Fruit fly (Drosophila melanogaster) whole organism, embryonic: ENCODE measurements around the gene Chd1.

Source experiments
- Ada2b ChIP-seq: fragments of 200-800 bp; sonication (Bioruptor generic); IDR thresholded peaks from 2 replicates; pipeline ENCODE4 v1.3.6; 2022; ENCODE audit warnings: missing biosample characterization, missing genetic modification characterization
- Asciz ChIP-seq: fragments of 200-800 bp; sonication (Bioruptor generic); optimal IDR thresholded peaks from 2 replicates; lab custom pipeline; 2017; ENCODE audit warnings: missing biosample characterization, mild to moderate bottlenecking, missing genetic modification characterization, missing genetic modification reagents
- Atf3 ChIP-seq: fragments of 200-800 bp; sonication (Bioruptor generic); optimal IDR thresholded peaks from 3 replicates; lab custom pipeline; 2016; ENCODE audit warnings: missing biosample characterization, missing genetic modification characterization
- CG11085 ChIP-seq: fragments of 200-800 bp; sonication (Bioruptor generic); IDR thresholded peaks from 2 replicates; pipeline ENCODE4 v1.3.6; 2022; ENCODE audit warnings: missing biosample characterization, missing genetic modification characterization
- CG11093 ChIP-seq: fragments of 200-800 bp; sonication (Bioruptor generic); IDR thresholded peaks from 3 replicates; pipeline ENCODE4 v1.3.6; 2022; ENCODE audit warnings: missing biosample characterization, missing genetic modification characterization
- CG11247 ChIP-seq: fragments of 200-800 bp; sonication (Bioruptor generic); IDR thresholded peaks from 2 replicates; pipeline ENCODE4 v1.3.6; 2022; ENCODE audit warnings: missing biosample characterization, missing genetic modification characterization
- CG13287 ChIP-seq: fragments of 200-800 bp; sonication (Bioruptor generic); IDR thresholded peaks from 2 replicates; pipeline ENCODE4 v1.3.6; 2022; ENCODE audit warnings: missing biosample characterization, missing genetic modification characterization; ENCODE audit not compliant: partially characterized antibody
- CG14965 ChIP-seq: fragments of 200-800 bp; sonication (Bioruptor generic); optimal IDR thresholded peaks from 2 replicates; lab custom pipeline; 2016; ENCODE audit warnings: missing biosample characterization, missing genetic modification characterization, borderline replicate concordance
- CG18476 ChIP-seq: fragments of 200-800 bp; sonication (Bioruptor generic); optimal IDR thresholded peaks from 2 replicates; lab custom pipeline; 2016; ENCODE audit warnings: missing biosample characterization, mild to moderate bottlenecking, missing genetic modification characterization
- CG2889 ChIP-seq: fragments of 200-800 bp; sonication (Bioruptor generic); IDR thresholded peaks from 3 replicates; pipeline ENCODE4 v1.3.6; 2022; ENCODE audit warnings: missing biosample characterization, missing genetic modification characterization
- CG30020 ChIP-seq: fragments of 200-800 bp; optimal IDR thresholded peaks from 2 replicates; lab custom pipeline; 2019; ENCODE audit warnings: missing biosample characterization, mild to moderate bottlenecking, missing genetic modification characterization, moderate library complexity
- CG3065 ChIP-seq: fragments of 200-800 bp; sonication (Bioruptor generic); optimal IDR thresholded peaks from 2 replicates; lab custom pipeline; 2016; ENCODE audit warnings: missing biosample characterization, missing genetic modification characterization
- CG32772 ChIP-seq: fragments of 200-800 bp; sonication (Bioruptor generic); IDR thresholded peaks from 2 replicates; pipeline ENCODE4 v1.3.6; 2022; ENCODE audit warnings: missing biosample characterization, missing genetic modification characterization
- CG4360 ChIP-seq: fragments of 200-800 bp; sonication (Bioruptor generic); IDR thresholded peaks from 2 replicates; pipeline ENCODE4 v1.3.6; 2022; ENCODE audit warnings: missing biosample characterization, missing genetic modification characterization
- CG4424 ChIP-seq: fragments of 200-800 bp; sonication (Bioruptor generic); optimal IDR thresholded peaks from 3 replicates; lab custom pipeline; 2016; ENCODE audit warnings: missing biosample characterization, missing genetic modification characterization
- CG6175 ChIP-seq: fragments of 200-800 bp; sonication (Bioruptor generic); IDR thresholded peaks from 3 replicates; pipeline ENCODE4 v1.3.6; 2022; ENCODE audit warnings: missing biosample characterization, missing genetic modification characterization
- CG6254 ChIP-seq: fragments of 200-800 bp; sonication (Bioruptor generic); optimal IDR thresholded peaks from 3 replicates; lab custom pipeline; 2017; ENCODE audit warnings: mild to moderate bottlenecking, missing biosample characterization, missing genetic modification reagents, missing genetic modification characterization
- CG7839 ChIP-seq: fragments of 200-800 bp; sonication (Bioruptor generic); optimal IDR thresholded peaks from 3 replicates; lab custom pipeline; 2018; ENCODE audit warnings: missing biosample characterization, mild to moderate bottlenecking, missing genetic modification characterization, moderate library complexity
- CG9437 ChIP-seq: fragments of 200-800 bp; sonication (Bioruptor generic); optimal IDR thresholded peaks from 2 replicates; lab custom pipeline; 2018; ENCODE audit warnings: missing biosample characterization, mild to moderate bottlenecking, missing genetic modification characterization
- CG9876 ChIP-seq: fragments of 200-800 bp; sonication (Bioruptor generic); optimal IDR thresholded peaks from 2 replicates; lab custom pipeline; 2016; ENCODE audit warnings: missing biosample characterization, missing genetic modification characterization
- CHES-1-like ChIP-seq: fragments of 200-800 bp; sonication (Bioruptor generic); optimal IDR thresholded peaks from 2 replicates; lab custom pipeline; 2016; ENCODE audit warnings: missing biosample characterization, missing genetic modification characterization
- CrebB ChIP-seq: fragments of 200-800 bp; sonication (Bioruptor generic); optimal IDR thresholded peaks from 3 replicates; lab custom pipeline; 2018; ENCODE audit warnings: missing biosample characterization, mild to moderate bottlenecking, missing genetic modification characterization
- Doc2 ChIP-seq: fragments of 200-800 bp; sonication (Bioruptor generic); IDR thresholded peaks from 2 replicates; pipeline ENCODE4 v1.3.6; 2022; ENCODE audit warnings: missing biosample characterization, missing genetic modification characterization
- GATAe ChIP-seq: fragments of 200-800 bp; sonication (Bioruptor generic); conservative IDR thresholded peaks from 2 replicates; pipeline ENCODE4 v1.3.6; 2022; ENCODE audit warnings: missing biosample characterization, missing genetic modification characterization
- HLH3B ChIP-seq: fragments of 200-800 bp; sonication (Bioruptor generic); IDR thresholded peaks from 2 replicates; pipeline ENCODE4 v1.3.6; 2022; ENCODE audit warnings: missing biosample characterization, missing genetic modification characterization
- HLH4C ChIP-seq: fragments of 200-800 bp; sonication (Bioruptor generic); IDR thresholded peaks from 3 replicates; pipeline ENCODE4 v1.3.6; 2022; ENCODE audit warnings: missing biosample characterization, missing genetic modification characterization; ENCODE audit not compliant: partially characterized antibody
- Hey ChIP-seq: fragments of 200-800 bp; sonication (Bioruptor generic); optimal IDR thresholded peaks from 3 replicates; lab custom pipeline; 2018; ENCODE audit warnings: missing biosample characterization, mild to moderate bottlenecking, missing genetic modification characterization
- HmgZ ChIP-seq: fragments of 200-800 bp; sonication (Bioruptor generic); optimal IDR thresholded peaks from 2 replicates; lab custom pipeline; 2018; ENCODE audit warnings: missing biosample characterization, mild to moderate bottlenecking, missing genetic modification characterization
- Neu2 ChIP-seq: fragments of 200-800 bp; sonication (Bioruptor generic); optimal IDR thresholded peaks from 3 replicates; lab custom pipeline; 2016; ENCODE audit warnings: missing biosample characterization, missing genetic modification characterization, borderline replicate concordance
- NfI ChIP-seq: fragments of 200-800 bp; sonication (Bioruptor generic); optimal IDR thresholded peaks from 3 replicates; lab custom pipeline; 2018; ENCODE audit warnings: missing biosample characterization, mild to moderate bottlenecking, missing genetic modification characterization, moderate library complexity
- Sry-β ChIP-seq: fragments of 200-800 bp; sonication (Bioruptor generic); optimal IDR thresholded peaks from 2 replicates; lab custom pipeline; 2018; ENCODE audit warnings: missing biosample characterization, mild to moderate bottlenecking, missing genetic modification characterization, moderate library complexity
- Ssrp ChIP-seq: fragments of 200-800 bp; sonication (Bioruptor generic); optimal IDR thresholded peaks from 2 replicates; lab custom pipeline; 2018; ENCODE audit warnings: missing biosample characterization, mild to moderate bottlenecking, missing genetic modification characterization, moderate library complexity
- Tbp ChIP-seq: fragments of >200 bp; optimal IDR thresholded peaks from 2 replicates; lab custom pipeline; 2018; ENCODE audit warnings: missing biosample characterization, missing genetic modification characterization
- amos ChIP-seq: fragments of 200-800 bp; sonication (Bioruptor generic); IDR thresholded peaks from 2 replicates; pipeline ENCODE4 v1.3.6; 2022; ENCODE audit warnings: missing biosample characterization, missing genetic modification characterization; ENCODE audit not compliant: partially characterized antibody
- az2 ChIP-seq: fragments of 200-800 bp; sonication (Bioruptor generic); optimal IDR thresholded peaks from 3 replicates; lab custom pipeline; 2016; ENCODE audit warnings: missing biosample characterization, missing genetic modification characterization
- br ChIP-seq: fragments of >200 bp; optimal IDR thresholded peaks from 2 replicates; lab custom pipeline; 2017
- bsh ChIP-seq, 2 experiments: fragments of 200-800 bp; sonication (Bioruptor generic); optimal IDR thresholded peaks; 2 replicates each; lab custom pipeline; 2017 to 2018; ENCODE audit warnings: mild to moderate bottlenecking in 2 of 2, missing biosample characterization in 2 of 2, missing genetic modification characterization in 2 of 2, moderate library complexity in 1 of 2
- chn ChIP-seq: fragments of 200-800 bp; sonication (Bioruptor generic); optimal IDR thresholded peaks from 2 replicates; lab custom pipeline; 2016; ENCODE audit warnings: missing biosample characterization, missing genetic modification characterization
- da ChIP-seq: fragments of 200-800 bp; sonication (Bioruptor generic); optimal IDR thresholded peaks from 2 replicates; lab custom pipeline; 2016; ENCODE audit warnings: missing biosample characterization, missing genetic modification characterization
- gcm2 ChIP-seq: fragments of 200-800 bp; sonication (Bioruptor generic); optimal IDR thresholded peaks from 2 replicates; lab custom pipeline; 2016; ENCODE audit warnings: missing biosample characterization, missing genetic modification characterization
- grn ChIP-seq: fragments of 200-800 bp; sonication (Bioruptor generic); optimal IDR thresholded peaks from 3 replicates; lab custom pipeline; 2017; ENCODE audit warnings: missing biosample characterization, missing genetic modification characterization
- her ChIP-seq: fragments of 200-800 bp; sonication (Bioruptor generic); optimal IDR thresholded peaks from 2 replicates; lab custom pipeline; 2016; ENCODE audit warnings: missing biosample characterization, missing genetic modification characterization
- hth ChIP-seq: fragments of >200 bp; optimal IDR thresholded peaks from 2 replicates; lab custom pipeline; 2017; ENCODE audit warnings: inconsistent platforms
- ken ChIP-seq: fragments of 200-800 bp; sonication (Bioruptor generic); IDR thresholded peaks from 3 replicates; pipeline ENCODE4 v1.3.6; 2022; ENCODE audit warnings: missing biosample characterization, missing genetic modification characterization
- otp ChIP-seq: fragments of 200-800 bp; sonication (Bioruptor generic); IDR thresholded peaks from 3 replicates; pipeline ENCODE4, ENCODE4 v1.3.6; 2022; ENCODE audit warnings: missing biosample characterization, missing genetic modification characterization
- sr ChIP-seq: fragments of 200-800 bp; sonication (Bioruptor generic); IDR thresholded peaks from 3 replicates; pipeline ENCODE4 v1.3.6; 2022; ENCODE audit warnings: missing biosample characterization, missing genetic modification characterization
- tap ChIP-seq: fragments of 200-800 bp; optimal IDR thresholded peaks from 3 replicates; lab custom pipeline; 2019; ENCODE audit warnings: missing biosample characterization, mild to moderate bottlenecking, missing genetic modification characterization, moderate library complexity
- usp ChIP-seq: fragments of >200 bp; optimal IDR thresholded peaks from 2 replicates; lab custom pipeline; 2017; ENCODE audit warnings: missing biosample characterization, missing genetic modification characterization
- vvl ChIP-seq: fragments of 200-800 bp; sonication (Bioruptor generic); IDR thresholded peaks from 2 replicates; pipeline ENCODE4 v1.3.6; 2022; ENCODE audit warnings: missing biosample characterization, missing genetic modification characterization
- zen2 ChIP-seq: fragments of 200-800 bp; sonication (Bioruptor generic); IDR thresholded peaks from 3 replicates; pipeline ENCODE4 v1.3.6; 2022; ENCODE audit warnings: missing biosample characterization, missing genetic modification characterization; ENCODE audit not compliant: partially characterized antibody
- zf30C ChIP-seq: fragments of 200-800 bp; sonication (Bioruptor generic); optimal IDR thresholded peaks from 3 replicates; lab custom pipeline; 2018; ENCODE audit warnings: missing biosample characterization, mild to moderate bottlenecking, missing genetic modification characterization

Gene Chd1

dm6 chr2L:2972439-2972936, 15.0 kb downstream of the Chd1 start, which contains the start of the genes Rrp1 and gammaTub23C (continued):
- TF ChIP-seq CG9876 (GFP tag; lab: Kevin White, UChicago), result peak; percentile 62
- peak; percentile 15; the same call in 1 of the 2 replicates for TF ChIP-seq amos (GFP tag; lab: Robert Waterston, UW)
- TF ChIP-seq CG9437 (GFP tag; lab: Kevin White, UChicago), result peak; percentile 93
- TF ChIP-seq CG7839 (tag; lab: Kevin White, UChicago), result peak; percentile 94
- no peak for TF ChIP-seq hth (lab: Kevin White, UChicago)
- no peak for TF ChIP-seq sr
- TF ChIP-seq Sry-β, result peak; percentile 61
- TF ChIP-seq CG2889 (GFP tag; lab: Robert Waterston, UW), result peak; percentile 67
- TF ChIP-seq CG6254 (GFP tag; lab: Kevin White, UChicago), result peak; percentile 77
- TF ChIP-seq az2 (GFP tag; lab: Kevin White, UChicago), result peak; percentile 93
- peak; percentile 95 for TF ChIP-seq CG4424
- peak; percentile 92 for TF ChIP-seq Ssrp
- TF ChIP-seq Doc2 (GFP tag; lab: Robert Waterston, UW), result peak; percentile 77; the same call in 1 of the 2 replicates
- 0 out of 2 replicates have a peak, but pooled peaks have one; percentile 6 for TF ChIP-seq CG13287
- TF ChIP-seq chn (GFP tag; lab: Kevin White, UChicago), result peak; percentile 82
- TF ChIP-seq Tbp (GFP tag; lab: Kevin White, UChicago), result no peak
- TF ChIP-seq CG4360 (GFP tag; lab: Robert Waterston, UW), result no peak
- TF ChIP-seq HLH3B (GFP tag; lab: Robert Waterston, UW), result peak; percentile 80
- peak; percentile 55 for TF ChIP-seq gcm2 (GFP tag; lab: Kevin White, UChicago)
- TF ChIP-seq usp, result no peak
- TF ChIP-seq CHES-1-like (GFP tag; lab: Kevin White, UChicago), result peak; percentile 78
- TF ChIP-seq CG14965, result no peak
- peak; percentile 81 for TF ChIP-seq Asciz (GFP tag; lab: Kevin White, UChicago)
- peak; percentile 44; the same call in 1 of the 3 replicates for TF ChIP-seq ken (GFP tag; lab: Robert Waterston, UW)
- TF ChIP-seq CG3065 (GFP tag; lab: Kevin White, UChicago), result peak; percentile 88
- TF ChIP-seq Hey (tag; lab: Kevin White, UChicago), result peak; percentile 40
- TF ChIP-seq grn (GFP tag; lab: Kevin White, UChicago), result no peak
- TF ChIP-seq CG18476, result peak; percentile 87
- TF ChIP-seq tap (tag; lab: Kevin White, UChicago), result peak; percentile 78
- peak; percentile 46; the same call in 1 of the 3 replicates for TF ChIP-seq otp
- peak; percentile 83 for TF ChIP-seq CG30020 (tag; lab: Kevin White, UChicago)
- no peak for TF ChIP-seq da
- TF ChIP-seq CG11093 (GFP tag; lab: Robert Waterston, UW), result peak; percentile 88; the same call in 2 of the 3 replicates
- TF ChIP-seq zf30C (GFP tag; lab: Kevin White, UChicago), result no peak
- peak; percentile 71 to 83 for TF ChIP-seq bsh (GFP tag; optimal IDR thresholded peaks at IDR 0.05; lab: Kevin White, UChicago)
- no peak for TF ChIP-seq zen2 (GFP tag; lab: Robert Waterston, UW)
- TF ChIP-seq CG11247 (GFP tag; lab: Robert Waterston, UW), result peak; percentile 66
- TF ChIP-seq Neu2 (GFP tag; lab: Kevin White, UChicago), result no peak
- peak; percentile 58; the same call in 1 of the 2 replicates for TF ChIP-seq Ada2b (GFP tag; lab: Robert Waterston, UW)
- TF ChIP-seq CG6175 (GFP tag; lab: Robert Waterston, UW), result 0 out of 3 replicates have a peak, but pooled peaks have one; percentile 33
- peak; percentile 50; the same call in 1 of the 2 replicates for TF ChIP-seq GATAe
- TF ChIP-seq vvl (GFP tag; lab: Robert Waterston, UW), result peak; percentile 83; the same call in 1 of the 2 replicates
- TF ChIP-seq CrebB (tag; lab: Kevin White, UChicago), result peak; percentile 38
- TF ChIP-seq NfI (GFP tag; lab: Kevin White, UChicago), result peak; percentile 90
- no peak for TF ChIP-seq br (lab: Kevin White, UChicago)
- peak; percentile 88 for TF ChIP-seq CG32772 (GFP tag; lab: Robert Waterston, UW)
- TF ChIP-seq HmgZ (tag; lab: Kevin White, UChicago), result peak; percentile 78
- TF ChIP-seq CG11085 (GFP tag; lab: Robert Waterston, UW), result peak; percentile 77
- peak; percentile 85 for TF ChIP-seq Atf3 (GFP tag; lab: Kevin White, UChicago)
- no peak for TF ChIP-seq HLH4C (GFP tag; lab: Robert Waterston, UW)
- TF ChIP-seq her (GFP tag; lab: Kevin White, UChicago), result peak; percentile 14
